Worm (Caenorhabditis elegans): ENCODE results near the gene srh-235.

srh-235 gene

ce11 chrV:17438317-17438716 is 33.1 kb downstream of the srh-235 start, which contains the start of gene srsx-2:
srsx-2 (minus strand) TSS chrV:17438417.
- TF ChIP-seq nhr-6 (tag; optimal IDR thresholded peaks at IDR 0.05), result no peak
- TF ChIP-seq Y55F3AM.14 (GFP tag; optimal IDR thresholded peaks at IDR 0.05), result no peak
- no peak for TF ChIP-seq alr-1 (tag; optimal IDR thresholded peaks at IDR 0.05)
- TF ChIP-seq crh-2 (tag; optimal IDR thresholded peaks at IDR 0.05), result no peak
- TF ChIP-seq lin-13 (GFP tag; optimal IDR thresholded peaks at IDR 0.05), result no peak
- TF ChIP-seq lin-39 (tag; optimal IDR thresholded peaks at IDR 0.05), result no peak
- TF ChIP-seq ceh-16 (tag; optimal IDR thresholded peaks at IDR 0.05), result no peak
- no peak for TF ChIP-seq unc-55 (GFP tag; optimal IDR thresholded peaks at IDR 0.05)
- TF ChIP-seq C34F6.9 (tag; optimal IDR thresholded peaks at IDR 0.05), result no peak
- no peak for TF ChIP-seq nhr-25 (tag; optimal IDR thresholded peaks at IDR 0.05)
- TF ChIP-seq egl-27 (tag; optimal IDR thresholded peaks at IDR 0.05), result no peak
- TF ChIP-seq ztf-4 (tag; optimal IDR thresholded peaks at IDR 0.05), result no peak
- TF ChIP-seq lin-11 (tag; optimal IDR thresholded peaks at IDR 0.05), result no peak
- no peak for TF ChIP-seq sma-3 (GFP tag; optimal IDR thresholded peaks at IDR 0.05)
- no peak for TF ChIP-seq mdl-1 (tag; optimal IDR thresholded peaks at IDR 0.05)

ce11 chrV:17436492-17436891 is 35.0 kb downstream of the srh-235 start, which contains the start of gene F20E11.18:
F20E11.18 (minus strand) TSS chrV:17436592.
- TF ChIP-seq nhr-23 (tag; optimal IDR thresholded peaks at IDR 0.05) (no peak), egl-27 (tag; optimal IDR thresholded peaks at IDR 0.05) (no peak), dmd-4 (tag; optimal IDR thresholded peaks at IDR 0.05) (no peak), crh-2 (tag; optimal IDR thresholded peaks at IDR 0.05) (no peak), F13H6.1 (tag; optimal IDR thresholded peaks at IDR 0.05) (no peak), nhr-77 (tag; optimal IDR thresholded peaks at IDR 0.05) (no peak), nhr-12 (tag; optimal IDR thresholded peaks at IDR 0.05) (no peak), sem-4 (tag; optimal IDR thresholded peaks at IDR 0.05) (no peak), C34F6.9 (tag; optimal IDR thresholded peaks at IDR 0.05) (no peak)

- TF ChIP-seq ZK546.5 (tag; optimal IDR thresholded peaks at IDR 0.05) (no peak), mdl-1 (tag; optimal IDR thresholded peaks at IDR 0.05) (no peak)
Observed at ce11 chrV:17430903-17431302, 40.6 kb downstream of the srh-235 start, which contains the start of gene srbc-27. srbc-27 (plus strand) TSS chrV:17431203.

ce11 chrV:17430066-17430465 is 41.4 kb downstream of the srh-235 start, which contains the start of gene T27C5.10:
T27C5.10 (minus strand) TSS chrV:17430166.
- TF ChIP-seq ceh-16 (tag; optimal IDR thresholded peaks at IDR 0.05) (no peak), nhr-12 (tag; optimal IDR thresholded peaks at IDR 0.05) (no peak), elt-1 (tag; optimal IDR thresholded peaks at IDR 0.05) (no peak), zag-1 (tag; optimal IDR thresholded peaks at IDR 0.05) (no peak)

- TF ChIP-seq lsy-2 (tag; optimal IDR thresholded peaks at IDR 0.05) (no peak), ceh-82 (tag; optimal IDR thresholded peaks at IDR 0.05) (no peak), nhr-237 (tag; optimal IDR thresholded peaks at IDR 0.05) (no peak), lin-13 (GFP tag; optimal IDR thresholded peaks at IDR 0.05) (no peak), nhr-77 (tag; optimal IDR thresholded peaks at IDR 0.05) (no peak), aly-2 (tag; optimal IDR thresholded peaks at IDR 0.05) (no peak), sem-4 (tag; optimal IDR thresholded peaks at IDR 0.05) (no peak)
Observed at ce11 chrV:17429262-17429661, 42.2 kb downstream of the srh-235 start.

Measured in whole organism, L2 larva.